Comparison of ENCODE assay signal across 5 worm cellular contexts in the genomic region with DNA sequence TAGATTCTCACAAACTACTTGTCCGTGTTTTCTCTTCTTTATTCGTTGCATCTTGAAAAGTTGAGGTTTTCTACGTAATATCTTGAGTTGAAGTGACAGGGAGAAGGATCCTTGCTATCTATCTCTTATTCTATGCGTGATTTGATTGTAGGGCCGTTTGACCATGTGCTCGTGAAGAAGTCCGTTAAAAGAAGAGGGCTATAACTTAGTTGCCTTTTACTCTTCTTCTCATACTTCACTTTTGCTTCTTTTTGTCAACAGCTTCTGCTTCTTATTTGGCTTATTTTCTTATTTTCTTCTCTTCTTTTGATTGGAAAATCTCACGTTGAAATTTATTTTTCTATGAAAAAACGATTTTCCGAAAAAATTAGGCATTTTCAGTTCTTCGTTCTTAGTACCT.
TF ChIP-seq lines count a peak whose summit lies in the region.

No protein-coding gene starts in this region.

TF ChIP-seq in whole organism, L1 larva, 84 proteins besides CTCF, POLR2A, EP300 and RAD21 (continues in another document):
- TF ChIP-seq ztf-11 (tag; optimal IDR thresholded peaks at IDR 0.05; lab: Kevin White, UChicago): no peak
- TF ChIP-seq isw-1 (GFP tag; IDR thresholded peaks at IDR 0.05; lab: Robert Waterston, UW): no peak
- TF ChIP-seq ceh-90 (tag; optimal IDR thresholded peaks at IDR 0.05; lab: Kevin White, UChicago): no peak
- TF ChIP-seq mef-2 (tag; optimal IDR thresholded peaks at IDR 0.05; lab: Kevin White, UChicago): no peak
- TF ChIP-seq ets-5 (GFP tag; IDR thresholded peaks at IDR 0.05; lab: Robert Waterston, UW): no peak
- no peak for TF ChIP-seq aha-1 (tag; optimal IDR thresholded peaks at IDR 0.05; lab: Kevin White, UChicago)
- TF ChIP-seq blmp-1 (tag; optimal IDR thresholded peaks at IDR 0.05; lab: Kevin White, UChicago): no peak
- TF ChIP-seq pax-3 (tag; optimal IDR thresholded peaks at IDR 0.05; lab: Kevin White, UChicago): no peak
- no peak for TF ChIP-seq fos-1 (tag; optimal IDR thresholded peaks at IDR 0.05; lab: Kevin White, UChicago)
- TF ChIP-seq sup-37 (GFP tag; optimal IDR thresholded peaks at IDR 0.05; lab: Kevin White, UChicago): no peak
- TF ChIP-seq mep-1 (tag; optimal IDR thresholded peaks at IDR 0.05; lab: Kevin White, UChicago): no peak
- TF ChIP-seq dpl-1 (GFP tag; optimal IDR thresholded peaks at IDR 0.05; lab: Kevin White, UChicago): no peak
- no peak for TF ChIP-seq hlh-17 (GFP tag; optimal IDR thresholded peaks at IDR 0.05; lab: Kevin White, UChicago; ENCODE audit: borderline replicate concordance)
- no peak for TF ChIP-seq vab-15 (tag; optimal IDR thresholded peaks at IDR 0.05; lab: Kevin White, UChicago)
- TF ChIP-seq jun-1 (tag; optimal IDR thresholded peaks at IDR 0.05; lab: Kevin White, UChicago): no peak
- TF ChIP-seq lin-14 (GFP tag; optimal IDR thresholded peaks at IDR 0.05; lab: Kevin White, UChicago): peak; percentile 29
- TF ChIP-seq tlp-1 (tag; optimal IDR thresholded peaks at IDR 0.05; lab: Kevin White, UChicago): no peak
- no peak for TF ChIP-seq swsn-7 (tag; optimal IDR thresholded peaks at IDR 0.05; lab: Kevin White, UChicago)

TF ChIP-seq in whole organism, L3 larva, 47 proteins besides CTCF, POLR2A, EP300 and RAD21:
- TF ChIP-seq nhr-67 (tag; optimal IDR thresholded peaks at IDR 0.05; lab: Kevin White, UChicago) (no peak), fkh-10 (GFP tag; optimal IDR thresholded peaks at IDR 0.05; lab: Kevin White, UChicago) (peak; percentile 39)

TF ChIP-seq in whole organism, L4 larva, 104 proteins besides CTCF, POLR2A, EP300 and RAD21:
- TF ChIP-seq unc-39 (tag; optimal IDR thresholded peaks at IDR 0.05; lab: Kevin White, UChicago) (no peak), ctbp-1 (GFP tag; IDR thresholded peaks at IDR 0.05; lab: Robert Waterston, UW) (peak; percentile 25; the same call in 1 of the 2 replicates), daf-19 (GFP tag; conservative IDR thresholded peaks at IDR 0.05; lab: Robert Waterston, UW) (no peak), ceh-20 (GFP tag; IDR thresholded peaks at IDR 0.05; lab: Robert Waterston, UW) (no peak), ces-1 (GFP tag; optimal IDR thresholded peaks at IDR 0.05; lab: Kevin White, UChicago) (peak; percentile 57), fkh-10 (GFP tag; optimal IDR thresholded peaks at IDR 0.05; lab: Kevin White, UChicago) (peak; percentile 45), cey-2 (tag; optimal IDR thresholded peaks at IDR 0.05; lab: Kevin White, UChicago; ENCODE audit: borderline replicate concordance, insufficient read depth) (no peak), aha-1 (tag; lab: Kevin White, UChicago) (peak; percentile 84), dve-1 (tag; optimal IDR thresholded peaks at IDR 0.05; lab: Kevin White, UChicago; ENCODE audit: insufficient read depth) (no peak)

TF ChIP-seq in whole organism, late embryonic, 69 proteins besides CTCF, POLR2A, EP300 and RAD21:
- TF ChIP-seq unc-42 (tag; optimal IDR thresholded peaks at IDR 0.05; lab: Kevin White, UChicago): peak; percentile 87
- no peak for TF ChIP-seq unc-55 (GFP tag; optimal IDR thresholded peaks at IDR 0.05; lab: Kevin White, UChicago)
- TF ChIP-seq ama-1 (optimal IDR thresholded peaks at IDR 0.05; lab: Kevin White, UChicago): no peak
- TF ChIP-seq eyg-1 (tag; optimal IDR thresholded peaks at IDR 0.05; lab: Kevin White, UChicago): no peak
- TF ChIP-seq K02D7.2 (tag; optimal IDR thresholded peaks at IDR 0.05; lab: Kevin White, UChicago): no peak
- TF ChIP-seq lin-11 (tag; optimal IDR thresholded peaks at IDR 0.05; lab: Kevin White, UChicago): no peak
- no peak for TF ChIP-seq madf-2 (tag; optimal IDR thresholded peaks at IDR 0.05; lab: Kevin White, UChicago)
- no peak for TF ChIP-seq nfya-1 (tag; optimal IDR thresholded peaks at IDR 0.05; lab: Kevin White, UChicago)

TF ChIP-seq in whole organism, mixed stage, embryonic, 35 proteins besides CTCF, POLR2A, EP300 and RAD21:
- TF ChIP-seq ces-1 (GFP tag; optimal IDR thresholded peaks at IDR 0.05; lab: Kevin White, UChicago) (peak; percentile 90), pha-4 (tag; optimal IDR thresholded peaks at IDR 0.05; lab: Kevin White, UChicago) (no peak), lin-32 (GFP tag; optimal IDR thresholded peaks at IDR 0.05; lab: Kevin White, UChicago) (no peak)
TF ChIP-seq in whole organism, mixed stage, embryonic: peak in this region for 1.
